Fruit fly (Drosophila melanogaster): Measurements from ENCODE around the gene Sgs3.

The Sgs3 gene

dm6 chr3L:11554796-11555195 is 42.8 kb downstream of the Sgs3 start (continued):
- TF ChIP-seq esg (GFP tag; conservative IDR thresholded peaks at IDR 0.05) (no peak), MESR4 (GFP tag; optimal IDR thresholded peaks at IDR 0.05) (no peak), ac (GFP tag; optimal IDR thresholded peaks at IDR 0.05) (no peak), ATbp (GFP tag; optimal IDR thresholded peaks at IDR 0.05) (no peak), CG11456 (GFP tag; IDR thresholded peaks at IDR 0.05) (no peak), tap (tag; optimal IDR thresholded peaks at IDR 0.05) (no peak), CG1832 (GFP tag; optimal IDR thresholded peaks at IDR 0.05) (peak; percentile 39), D19B (GFP tag; optimal IDR thresholded peaks at IDR 0.05) (no peak), CG16813 (GFP tag; IDR thresholded peaks at IDR 0.05; ENCODE audit: partially characterized antibody) (no peak), CG3995 (GFP tag; optimal IDR thresholded peaks at IDR 0.05) (no peak), D (optimal IDR thresholded peaks at IDR 0.05) (peak; percentile 54), D (GFP tag; optimal IDR thresholded peaks at IDR 0.05) (no peak), CG6272 (GFP tag; IDR thresholded peaks at IDR 0.05) (no peak), Stat92E (GFP tag; optimal IDR thresholded peaks at IDR 0.05) (no peak), maf-S (GFP tag; optimal IDR thresholded peaks at IDR 0.05) (no peak), CG14965 (GFP tag; optimal IDR thresholded peaks at IDR 0.05; ENCODE audit: borderline replicate concordance) (no peak), Neu2 (GFP tag; optimal IDR thresholded peaks at IDR 0.05; ENCODE audit: borderline replicate concordance) (peak; percentile 75), CG2199 (GFP tag; IDR thresholded peaks at IDR 0.05) (0 out of 3 replicates have a peak, but pooled peaks have one; percentile 25), CG30403 (GFP tag; optimal IDR thresholded peaks at IDR 0.05) (no peak), CG13296 (GFP tag; optimal IDR thresholded peaks at IDR 0.05) (no peak), Atf3 (GFP tag; optimal IDR thresholded peaks at IDR 0.05) (no peak), crp (GFP tag; optimal IDR thresholded peaks at IDR 0.05) (no peak), CG11723 (GFP tag; optimal IDR thresholded peaks at IDR 0.05) (no peak), Hey (tag; optimal IDR thresholded peaks at IDR 0.05) (no peak), Dref (GFP tag; IDR thresholded peaks at IDR 0.05) (no peak), sr (GFP tag; IDR thresholded peaks at IDR 0.05) (peak; percentile 34; the same call in 1 of the 3 replicates), HLH4C (GFP tag; IDR thresholded peaks at IDR 0.05; ENCODE audit: partially characterized antibody) (0 out of 3 replicates have a peak, but pooled peaks have one; percentile 32), rib (GFP tag; IDR thresholded peaks at IDR 0.05) (no peak), unpg (GFP tag; optimal IDR thresholded peaks at IDR 0.05) (no peak), HLHmδ (GFP tag; optimal IDR thresholded peaks at IDR 0.05) (no peak), gt (GFP tag; IDR thresholded peaks at IDR 0.05) (no peak), Poxn (GFP tag; IDR thresholded peaks at IDR 0.05) (no peak), peb (GFP tag; IDR thresholded peaks at IDR 0.05) (no peak), tll (GFP tag; optimal IDR thresholded peaks at IDR 0.05) (no peak), pho (GFP tag; optimal IDR thresholded peaks at IDR 0.05) (no peak)

dm6 chr3L:11555662-11556460 is 43.8 kb downstream of the Sgs3 start:
- TF ChIP-seq gce (GFP tag; IDR thresholded peaks at IDR 0.05): peak; percentile 26; the same call in 1 of the 3 replicates
- TF ChIP-seq Dbx (GFP tag; IDR thresholded peaks at IDR 0.05): peak; percentile 67
- TF ChIP-seq CG9727 (GFP tag; optimal IDR thresholded peaks at IDR 0.05): peak; percentile 84
- TF ChIP-seq zfh2 (GFP tag; optimal IDR thresholded peaks at IDR 0.05): no peak
- no peak for TF ChIP-seq bowl (GFP tag; IDR thresholded peaks at IDR 0.05)
- TF ChIP-seq inv (GFP tag; IDR thresholded peaks at IDR 0.05; ENCODE audit: partially characterized antibody): no peak
- peak; percentile 15; the same call in 1 of the 2 replicates for TF ChIP-seq ap (GFP tag; IDR thresholded peaks at IDR 0.05)
- peak; percentile 39 for TF ChIP-seq Chrac-16 (GFP tag; optimal IDR thresholded peaks at IDR 0.05)
- peak; percentile 9 for TF ChIP-seq sqz (GFP tag; optimal IDR thresholded peaks at IDR 0.05)
- TF ChIP-seq br (optimal IDR thresholded peaks at IDR 0.05): no peak
- no peak for TF ChIP-seq corto (GFP tag; optimal IDR thresholded peaks at IDR 0.05)
- peak; percentile 77 for TF ChIP-seq nerfin-1 (tag; optimal IDR thresholded peaks at IDR 0.05)
- no peak for TF ChIP-seq CG11085 (GFP tag; IDR thresholded peaks at IDR 0.05)
- TF ChIP-seq da (GFP tag; optimal IDR thresholded peaks at IDR 0.05): peak; percentile 31
- peak; percentile 38 for TF ChIP-seq ATbp (GFP tag; optimal IDR thresholded peaks at IDR 0.05)
- peak; percentile 28; the same call in 1 of the 2 replicates for TF ChIP-seq sob (GFP tag; IDR thresholded peaks at IDR 0.05)
- TF ChIP-seq CG17361 (GFP tag; IDR thresholded peaks at IDR 0.05): peak; percentile 87
- TF ChIP-seq Atf3 (GFP tag; optimal IDR thresholded peaks at IDR 0.05): peak; percentile 49

Measured in whole organism, embryonic.